Fruit fly (Drosophila melanogaster) whole organism, embryonic: ENCODE measurements around the gene CG34291.

ENCODE experiments used
- Antp ChIP-seq: fragments of 200-800 bp; sonication (Bioruptor generic); optimal IDR thresholded peaks from 3 replicates; lab custom pipeline; 2016; ENCODE audit warnings: missing biosample characterization, missing genetic modification characterization
- Asciz ChIP-seq: fragments of 200-800 bp; sonication (Bioruptor generic); optimal IDR thresholded peaks from 2 replicates; lab custom pipeline; 2017; ENCODE audit warnings: missing biosample characterization, mild to moderate bottlenecking, missing genetic modification characterization, missing genetic modification reagents
- CG11247 ChIP-seq: fragments of 200-800 bp; sonication (Bioruptor generic); IDR thresholded peaks from 2 replicates; pipeline ENCODE4 v1.3.6; 2022; ENCODE audit warnings: missing biosample characterization, missing genetic modification characterization
- CG14860 ChIP-seq: fragments of 200-800 bp; sonication (Bioruptor generic); IDR thresholded peaks from 3 replicates; pipeline ENCODE4 v1.3.6; 2022; ENCODE audit warnings: missing biosample characterization, missing genetic modification characterization; ENCODE audit not compliant: partially characterized antibody
- CG17359 ChIP-seq: fragments of 200-800 bp; sonication (Bioruptor generic); optimal IDR thresholded peaks from 3 replicates; lab custom pipeline; 2018; ENCODE audit warnings: missing biosample characterization, mild to moderate bottlenecking, missing genetic modification characterization, moderate library complexity
- CG18599 ChIP-seq: fragments of 200-800 bp; sonication (Bioruptor generic); optimal IDR thresholded peaks from 3 replicates; lab custom pipeline; 2017; ENCODE audit warnings: missing biosample characterization, missing genetic modification characterization, mild to moderate bottlenecking, moderate library complexity, missing genetic modification reagents
- CG2116 ChIP-seq: fragments of 200-800 bp; sonication (Bioruptor generic); optimal IDR thresholded peaks from 3 replicates; lab custom pipeline; 2018; ENCODE audit warnings: missing biosample characterization, mild to moderate bottlenecking, missing genetic modification characterization
- CG3065 ChIP-seq: fragments of 200-800 bp; sonication (Bioruptor generic); optimal IDR thresholded peaks from 2 replicates; lab custom pipeline; 2016; ENCODE audit warnings: missing biosample characterization, missing genetic modification characterization
- CG31388 ChIP-seq: fragments of 200-800 bp; sonication (Bioruptor generic); optimal IDR thresholded peaks from 2 replicates; lab custom pipeline; 2016; ENCODE audit warnings: missing biosample characterization, missing genetic modification characterization
- CG31441 ChIP-seq: fragments of 200-800 bp; sonication (Bioruptor generic); IDR thresholded peaks from 2 replicates; pipeline ENCODE4 v1.3.6; 2022; ENCODE audit warnings: missing biosample characterization, missing genetic modification characterization
- CG32767 ChIP-seq: fragments of 200-800 bp; sonication (Bioruptor generic); IDR thresholded peaks from 2 replicates; pipeline ENCODE4 v1.3.6; 2022; ENCODE audit warnings: missing biosample characterization, missing genetic modification characterization
- CG3407 ChIP-seq: fragments of 200-800 bp; sonication (Bioruptor generic); optimal IDR thresholded peaks from 2 replicates; lab custom pipeline; 2018; ENCODE audit warnings: missing biosample characterization, mild to moderate bottlenecking, missing genetic modification characterization
- CG34422 ChIP-seq: fragments of 200-800 bp; sonication (Bioruptor generic); IDR thresholded peaks from 3 replicates; pipeline ENCODE4 v1.3.6; 2022; ENCODE audit warnings: missing biosample characterization, missing genetic modification characterization
- CG3847 ChIP-seq: fragments of 200-800 bp; sonication (Bioruptor generic); IDR thresholded peaks from 2 replicates; pipeline ENCODE4 v1.3.6; 2022; ENCODE audit warnings: missing biosample characterization, missing genetic modification characterization
- CG4820 ChIP-seq: fragments of 200-800 bp; sonication (Bioruptor generic); optimal IDR thresholded peaks from 3 replicates; lab custom pipeline; 2016; ENCODE audit warnings: missing biosample characterization, missing genetic modification characterization
- CG6175 ChIP-seq: fragments of 200-800 bp; sonication (Bioruptor generic); IDR thresholded peaks from 3 replicates; pipeline ENCODE4 v1.3.6; 2022; ENCODE audit warnings: missing biosample characterization, missing genetic modification characterization
- CG6813 ChIP-seq: fragments of 200-800 bp; sonication (Bioruptor generic); optimal IDR thresholded peaks from 2 replicates; lab custom pipeline; 2017; ENCODE audit warnings: missing biosample characterization, missing genetic modification characterization, mild to moderate bottlenecking, moderate library complexity, missing genetic modification reagents
- CG7987 ChIP-seq: fragments of 200-800 bp; sonication (Bioruptor generic); optimal IDR thresholded peaks from 2 replicates; lab custom pipeline; 2018; ENCODE audit warnings: missing biosample characterization, mild to moderate bottlenecking, missing genetic modification characterization, moderate library complexity
- CG8944 ChIP-seq: fragments of 200-800 bp; sonication (Bioruptor generic); optimal IDR thresholded peaks from 3 replicates; lab custom pipeline; 2016; ENCODE audit warnings: missing biosample characterization, missing genetic modification characterization
- Dbx ChIP-seq: fragments of 200-800 bp; sonication (Bioruptor generic); IDR thresholded peaks from 3 replicates; pipeline ENCODE4 v1.3.6; 2022; ENCODE audit warnings: missing biosample characterization, missing genetic modification characterization
- Dp ChIP-seq: fragments of 200-800 bp; sonication (Bioruptor generic); optimal IDR thresholded peaks from 2 replicates; lab custom pipeline; 2018; ENCODE audit warnings: missing biosample characterization, mild to moderate bottlenecking, missing genetic modification characterization, moderate library complexity
- Dref ChIP-seq: fragments of 200-800 bp; sonication (Bioruptor generic); IDR thresholded peaks from 2 replicates; pipeline ENCODE4 v1.3.6; 2022; ENCODE audit warnings: missing biosample characterization, missing genetic modification characterization
- Drgx ChIP-seq: fragments of 200-800 bp; sonication (Bioruptor generic); IDR thresholded peaks from 2 replicates; pipeline ENCODE4 v1.3.6; 2022; ENCODE audit warnings: missing biosample characterization, missing genetic modification characterization
- Elba2 ChIP-seq: fragments of 200-800 bp; sonication (Bioruptor generic); optimal IDR thresholded peaks from 3 replicates; lab custom pipeline; 2016; ENCODE audit warnings: missing biosample characterization, missing genetic modification characterization
- Fer3 ChIP-seq: fragments of 200-800 bp; sonication (Bioruptor generic); optimal IDR thresholded peaks from 2 replicates; lab custom pipeline; 2018; ENCODE audit warnings: missing biosample characterization, mild to moderate bottlenecking, missing genetic modification characterization, moderate library complexity
- Gug ChIP-seq: fragments of 200-800 bp; sonication (Bioruptor generic); IDR thresholded peaks from 4 replicates; pipeline ENCODE4 v1.3.6; 2022; ENCODE audit warnings: missing biosample characterization, missing genetic modification characterization
- H15 ChIP-seq: fragments of 200-800 bp; sonication (Bioruptor generic); IDR thresholded peaks from 3 replicates; pipeline ENCODE4 v1.3.6; 2022; ENCODE audit warnings: missing biosample characterization, missing genetic modification characterization
- Jarid2 ChIP-seq: fragments of 200-800 bp; sonication (Bioruptor generic); optimal IDR thresholded peaks from 3 replicates; lab custom pipeline; 2017; ENCODE audit warnings: mild to moderate bottlenecking, missing biosample characterization, missing genetic modification reagents, missing genetic modification characterization
- Kr ChIP-seq: fragments of 200-800 bp; sonication (Bioruptor generic); optimal IDR thresholded peaks from 2 replicates; lab custom pipeline; 2017; ENCODE audit warnings: missing biosample characterization, mild to moderate bottlenecking, missing genetic modification characterization
- Neu2 ChIP-seq: fragments of 200-800 bp; sonication (Bioruptor generic); optimal IDR thresholded peaks from 3 replicates; lab custom pipeline; 2016; ENCODE audit warnings: missing biosample characterization, missing genetic modification characterization, borderline replicate concordance
- Nf-YC ChIP-seq: fragments of 200-800 bp; optimal IDR thresholded peaks from 3 replicates; lab custom pipeline; 2019; ENCODE audit warnings: missing biosample characterization, mild to moderate bottlenecking, missing genetic modification characterization, moderate library complexity
- Sin3A ChIP-seq: fragments of >200 bp; optimal IDR thresholded peaks from 2 replicates; lab custom pipeline; 2018
- TFAM ChIP-seq: fragments of 200-800 bp; sonication (Bioruptor generic); optimal IDR thresholded peaks from 2 replicates; lab custom pipeline; 2017; ENCODE audit warnings: missing biosample characterization, missing genetic modification characterization, inconsistent platforms
- Taf1 ChIP-seq: fragments of 200-800 bp; sonication (Bioruptor generic); IDR thresholded peaks from 2 replicates; pipeline ENCODE4 v1.3.6; 2022; ENCODE audit warnings: missing biosample characterization, missing genetic modification characterization
- Xbp1 ChIP-seq: fragments of 200-800 bp; sonication (Bioruptor generic); optimal IDR thresholded peaks from 3 replicates; lab custom pipeline; 2016; ENCODE audit warnings: missing biosample characterization, mild to moderate bottlenecking, missing genetic modification characterization
- ab ChIP-seq: fragments of 200-800 bp; sonication (Bioruptor generic); optimal IDR thresholded peaks from 2 replicates; lab custom pipeline; 2016; ENCODE audit warnings: missing biosample characterization, missing genetic modification characterization
- ap ChIP-seq: fragments of 200-800 bp; sonication (Bioruptor generic); IDR thresholded peaks from 2 replicates; pipeline ENCODE4 v1.3.6; 2022; ENCODE audit warnings: missing biosample characterization, missing genetic modification characterization
- btn ChIP-seq: fragments of 200-800 bp; sonication (Bioruptor generic); optimal IDR thresholded peaks from 2 replicates; lab custom pipeline; 2016; ENCODE audit warnings: missing biosample characterization, missing genetic modification characterization
- dmrt99B ChIP-seq: fragments of 200-800 bp; sonication (Bioruptor generic); optimal IDR thresholded peaks from 2 replicates; lab custom pipeline; 2018; ENCODE audit warnings: missing biosample characterization, mild to moderate bottlenecking, missing genetic modification characterization, moderate library complexity
- dpn ChIP-seq, 2 experiments: fragments of 200-800 bp; sonication (Bioruptor generic); optimal IDR thresholded peaks; 3 replicates each; lab custom pipeline; 2016; ENCODE audit warnings: missing biosample characterization in 2 of 2, missing genetic modification characterization in 2 of 2
- dysf ChIP-seq: fragments of 200-800 bp; sonication (Bioruptor generic); IDR thresholded peaks from 3 replicates; pipeline ENCODE4 v1.3.6; 2022; ENCODE audit warnings: missing biosample characterization, missing genetic modification characterization
- esg ChIP-seq: fragments of 200-800 bp; sonication (Bioruptor generic); conservative IDR thresholded peaks from 2 replicates; pipeline ENCODE4 v1.3.6; 2022; ENCODE audit warnings: missing biosample characterization, missing genetic modification characterization
- eyg ChIP-seq: fragments of 200-800 bp; sonication (Bioruptor generic); optimal IDR thresholded peaks from 3 replicates; lab custom pipeline; 2016; ENCODE audit warnings: missing biosample characterization, missing genetic modification characterization
- fd3F ChIP-seq: fragments of 200-800 bp; sonication (Bioruptor generic); optimal IDR thresholded peaks from 2 replicates; lab custom pipeline; 2018; ENCODE audit warnings: missing biosample characterization, mild to moderate bottlenecking, missing genetic modification characterization, moderate library complexity
- fd96Cb ChIP-seq: fragments of 200-800 bp; sonication (Bioruptor generic); optimal IDR thresholded peaks from 2 replicates; lab custom pipeline; 2018; ENCODE audit warnings: missing biosample characterization, mild to moderate bottlenecking, missing genetic modification characterization, moderate library complexity
- gsb ChIP-seq: fragments of 200-800 bp; sonication (Bioruptor generic); IDR thresholded peaks from 2 replicates; pipeline ENCODE4 v1.3.6; 2022; ENCODE audit warnings: missing biosample characterization, missing genetic modification characterization
- hb ChIP-seq: fragments of 200-800 bp; sonication (Bioruptor generic); IDR thresholded peaks from 3 replicates; pipeline ENCODE4 v1.3.6; 2022; ENCODE audit warnings: missing biosample characterization, missing genetic modification characterization; ENCODE audit not compliant: partially characterized antibody
- ind ChIP-seq: fragments of 200-800 bp; sonication (Bioruptor generic); optimal IDR thresholded peaks from 3 replicates; lab custom pipeline; 2016; ENCODE audit warnings: missing biosample characterization, missing genetic modification characterization
- klu ChIP-seq: fragments of 200-800 bp; sonication (Bioruptor generic); IDR thresholded peaks from 2 replicates; pipeline ENCODE4 v1.3.6; 2022; ENCODE audit warnings: missing biosample characterization, missing genetic modification characterization
- pzg ChIP-seq: fragments of 200-800 bp; sonication (Bioruptor generic); optimal IDR thresholded peaks from 3 replicates; lab custom pipeline; 2018; ENCODE audit warnings: missing biosample characterization, mild to moderate bottlenecking, missing genetic modification characterization, moderate library complexity
- ro ChIP-seq: fragments of 200-800 bp; sonication (Bioruptor generic); IDR thresholded peaks from 2 replicates; pipeline ENCODE4 v1.3.6; 2022; ENCODE audit warnings: missing biosample characterization, missing genetic modification characterization
- vnd ChIP-seq: fragments of 200-800 bp; sonication (Bioruptor generic); IDR thresholded peaks from 3 replicates; pipeline ENCODE4 v1.3.6; 2022; ENCODE audit warnings: missing biosample characterization, missing genetic modification characterization; ENCODE audit not compliant: partially characterized antibody

Gene CG34291

DNA sequence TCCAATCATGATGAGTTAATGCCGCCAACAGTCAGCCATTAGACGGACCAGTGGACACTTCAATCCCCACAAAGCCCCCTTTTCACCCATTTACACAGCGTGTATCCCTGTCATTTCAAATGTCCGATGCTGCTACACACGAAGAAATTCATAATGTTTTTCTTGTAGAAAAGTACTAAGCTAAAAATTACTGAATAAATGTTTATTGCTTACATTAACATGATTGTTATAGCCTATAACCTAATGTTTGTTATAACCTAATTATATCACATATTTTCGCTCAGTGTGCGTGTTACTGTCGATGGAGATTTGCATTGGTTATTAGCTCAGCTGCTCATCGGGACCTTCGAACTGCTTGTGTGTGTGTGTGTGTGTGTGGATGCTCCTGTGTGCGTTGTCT lies 11.0 kb upstream of the CG34291 start (continued):
- TF ChIP-seq btn (GFP tag; lab: Kevin White, UChicago) (no peak), fd96Cb (tag; lab: Kevin White, UChicago) (peak; percentile 48), CG3847 (GFP tag; lab: Robert Waterston, UW) (no peak), Drgx (peak; percentile 71; the same call in 1 of the 2 replicates), Elba2 (GFP tag; lab: Kevin White, UChicago) (no peak), Fer3 (tag; lab: Kevin White, UChicago) (peak; percentile 38), ap (GFP tag; lab: Robert Waterston, UW) (peak; percentile 57; the same call in 1 of the 2 replicates), Xbp1 (GFP tag; lab: Kevin White, UChicago) (peak; percentile 59), CG8944 (GFP tag; lab: Kevin White, UChicago) (peak; percentile 24), Gug (GFP tag; lab: Robert Waterston, UW) (no peak; the same call in 3 of the 4 replicates), Nf-YC (tag; lab: Kevin White, UChicago) (no peak), CG6175 (GFP tag; lab: Robert Waterston, UW) (no peak), CG6813 (GFP tag; lab: Kevin White, UChicago) (no peak), eyg (GFP tag; lab: Kevin White, UChicago) (no peak), CG31388 (GFP tag; lab: Kevin White, UChicago) (no peak), klu (no peak), TFAM (GFP tag; lab: Kevin White, UChicago) (no peak), Sin3A (no peak), ind (GFP tag; lab: Kevin White, UChicago) (peak; percentile 50), CG32767 (GFP tag; lab: Robert Waterston, UW) (no peak), Asciz (GFP tag; lab: Kevin White, UChicago) (no peak), CG3065 (GFP tag; lab: Kevin White, UChicago) (no peak), Antp (GFP tag; lab: Kevin White, UChicago) (peak; percentile 10), fd3F (GFP tag; lab: Kevin White, UChicago) (no peak), vnd (no peak), CG14860 (no peak), dmrt99B (tag; lab: Kevin White, UChicago) (peak; percentile 68), esg (GFP tag; lab: Robert Waterston, UW) (peak; percentile 33; the same call in 1 of the 2 replicates), CG11247 (no peak), Dref (GFP tag; lab: Robert Waterston, UW) (no peak), Dp (GFP tag; lab: Kevin White, UChicago) (no peak), Taf1 (GFP tag; lab: Robert Waterston, UW) (no peak), Dbx (GFP tag; lab: Robert Waterston, UW) (no peak), CG7987 (no peak), CG17359 (tag; lab: Kevin White, UChicago) (peak; percentile 65), Jarid2 (GFP tag; lab: Kevin White, UChicago) (no peak), dysf (GFP tag; lab: Robert Waterston, UW) (0 out of 3 replicates have a peak, but pooled peaks have one; percentile 40), pzg (no peak), CG34422 (GFP tag; lab: Robert Waterston, UW) (peak; percentile 47; the same call in 1 of the 3 replicates), ro (GFP tag; lab: Robert Waterston, UW) (no peak), Neu2 (GFP tag; lab: Kevin White, UChicago) (no peak), CG3407 (no peak), gsb (no peak), hb (GFP tag; lab: Robert Waterston, UW) (no peak), CG2116 (no peak), Kr (GFP tag; lab: Kevin White, UChicago) (no peak), CG31441 (peak; percentile 56), CG4820 (GFP tag; lab: Kevin White, UChicago) (no peak), H15 (GFP tag; lab: Robert Waterston, UW) (peak; percentile 48; the same call in 1 of the 3 replicates), CG18599 (peak; percentile 39), ab (GFP tag; lab: Kevin White, UChicago) (no peak), dpn (GFP tag; optimal IDR thresholded peaks at IDR 0.05; lab: Kevin White, UChicago) (peak; percentile 42 to 53)
